Fruit fly (Drosophila melanogaster) whole organism, embryonic: Measurements from ENCODE around the gene Tsp33B.
A peak's percentile ranks its signal among the peaks of the same experiment; 100 is the strongest.

Source experiments
- Adf1 ChIP-seq: fragments of 200-800 bp; sonication (Bioruptor generic); IDR thresholded peaks from 2 replicates; pipeline ENCODE4 v1.3.6; 2022; ENCODE audit warnings: missing biosample characterization, missing genetic modification characterization
- CG11504 ChIP-seq: fragments of 200-800 bp; sonication (Bioruptor generic); optimal IDR thresholded peaks from 3 replicates; lab custom pipeline; 2019; ENCODE audit warnings: missing biosample characterization, mild to moderate bottlenecking, missing genetic modification characterization, moderate library complexity
- CG12744 ChIP-seq: fragments of 200-800 bp; sonication (Bioruptor generic); optimal IDR thresholded peaks from 2 replicates; lab custom pipeline; 2016; ENCODE audit warnings: missing biosample characterization, missing genetic modification characterization
- CG12942 ChIP-seq: fragments of 200-800 bp; sonication (Bioruptor generic); optimal IDR thresholded peaks from 3 replicates; lab custom pipeline; 2016; ENCODE audit warnings: missing biosample characterization, missing genetic modification characterization
- CG13894 ChIP-seq: fragments of 200-800 bp; sonication (Bioruptor generic); optimal IDR thresholded peaks from 3 replicates; lab custom pipeline; 2018; ENCODE audit warnings: missing biosample characterization, mild to moderate bottlenecking, missing genetic modification characterization, moderate library complexity
- CG14860 ChIP-seq: fragments of 200-800 bp; sonication (Bioruptor generic); IDR thresholded peaks from 3 replicates; pipeline ENCODE4 v1.3.6; 2022; ENCODE audit warnings: missing biosample characterization, missing genetic modification characterization; ENCODE audit not compliant: partially characterized antibody
- CG15514 ChIP-seq: fragments of 200-800 bp; sonication (Bioruptor generic); optimal IDR thresholded peaks from 3 replicates; lab custom pipeline; 2017; ENCODE audit warnings: missing biosample characterization, missing genetic modification characterization, mild to moderate bottlenecking, moderate library complexity, missing genetic modification reagents
- CG16779 ChIP-seq: fragments of 200-800 bp; sonication (Bioruptor generic); IDR thresholded peaks from 2 replicates; pipeline ENCODE4 v1.3.6; 2022; ENCODE audit warnings: missing biosample characterization, missing genetic modification characterization
- CG18476 ChIP-seq: fragments of 200-800 bp; sonication (Bioruptor generic); optimal IDR thresholded peaks from 2 replicates; lab custom pipeline; 2016; ENCODE audit warnings: missing biosample characterization, mild to moderate bottlenecking, missing genetic modification characterization
- CG18599 ChIP-seq: fragments of 200-800 bp; sonication (Bioruptor generic); optimal IDR thresholded peaks from 3 replicates; lab custom pipeline; 2017; ENCODE audit warnings: missing biosample characterization, missing genetic modification characterization, mild to moderate bottlenecking, moderate library complexity, missing genetic modification reagents
- CG18764 ChIP-seq: fragments of 200-800 bp; sonication (Bioruptor generic); optimal IDR thresholded peaks from 3 replicates; lab custom pipeline; 2016; ENCODE audit warnings: missing biosample characterization, missing genetic modification characterization
- CG2120 ChIP-seq: fragments of 200-800 bp; sonication (Bioruptor generic); optimal IDR thresholded peaks from 3 replicates; lab custom pipeline; 2016; ENCODE audit warnings: missing biosample characterization, missing genetic modification characterization
- CG30020 ChIP-seq: fragments of 200-800 bp; optimal IDR thresholded peaks from 2 replicates; lab custom pipeline; 2019; ENCODE audit warnings: missing biosample characterization, mild to moderate bottlenecking, missing genetic modification characterization, moderate library complexity
- CG32772 ChIP-seq: fragments of 200-800 bp; sonication (Bioruptor generic); IDR thresholded peaks from 2 replicates; pipeline ENCODE4 v1.3.6; 2022; ENCODE audit warnings: missing biosample characterization, missing genetic modification characterization
- CG33557 ChIP-seq: fragments of 200-800 bp; sonication (Bioruptor generic); optimal IDR thresholded peaks from 2 replicates; lab custom pipeline; 2019; ENCODE audit warnings: missing biosample characterization, mild to moderate bottlenecking, missing genetic modification characterization, moderate library complexity
- CG3838 ChIP-seq: fragments of 200-800 bp; sonication (Bioruptor generic); optimal IDR thresholded peaks from 3 replicates; lab custom pipeline; 2016; ENCODE audit warnings: missing biosample characterization, missing genetic modification characterization
- CG3995 ChIP-seq: fragments of 200-800 bp; sonication (Bioruptor generic); optimal IDR thresholded peaks from 3 replicates; lab custom pipeline; 2016; ENCODE audit warnings: missing biosample characterization, missing genetic modification characterization
- CG7556 ChIP-seq: fragments of 200-800 bp; sonication (Bioruptor generic); optimal IDR thresholded peaks from 2 replicates; lab custom pipeline; 2017; ENCODE audit warnings: missing biosample characterization, mild to moderate bottlenecking, missing genetic modification characterization
- CG7839 ChIP-seq: fragments of 200-800 bp; sonication (Bioruptor generic); optimal IDR thresholded peaks from 3 replicates; lab custom pipeline; 2018; ENCODE audit warnings: missing biosample characterization, mild to moderate bottlenecking, missing genetic modification characterization, moderate library complexity
- CkIIα-i1 ChIP-seq: fragments of 200-800 bp; sonication (Bioruptor generic); IDR thresholded peaks from 2 replicates; pipeline ENCODE4 v1.3.6; 2022; ENCODE audit warnings: missing biosample characterization, missing genetic modification characterization
- CrebB ChIP-seq: fragments of 200-800 bp; sonication (Bioruptor generic); optimal IDR thresholded peaks from 3 replicates; lab custom pipeline; 2018; ENCODE audit warnings: missing biosample characterization, mild to moderate bottlenecking, missing genetic modification characterization
- Dp ChIP-seq: fragments of 200-800 bp; sonication (Bioruptor generic); optimal IDR thresholded peaks from 2 replicates; lab custom pipeline; 2018; ENCODE audit warnings: missing biosample characterization, mild to moderate bottlenecking, missing genetic modification characterization, moderate library complexity
- Ets65A ChIP-seq: fragments of 200-800 bp; sonication (Bioruptor generic); peaks from one replicate; lab custom pipeline; 2016; ENCODE audit warnings: missing biosample characterization, missing genetic modification characterization
- Fer1 ChIP-seq: fragments of 200-800 bp; sonication (Bioruptor generic); optimal IDR thresholded peaks from 2 replicates; lab custom pipeline; 2017; ENCODE audit warnings: missing biosample characterization, mild to moderate bottlenecking, missing genetic modification characterization
- Gug ChIP-seq: fragments of 200-800 bp; sonication (Bioruptor generic); IDR thresholded peaks from 4 replicates; pipeline ENCODE4 v1.3.6; 2022; ENCODE audit warnings: missing biosample characterization, missing genetic modification characterization
- Lhr ChIP-seq: fragments of 200-800 bp; sonication (Bioruptor generic); optimal IDR thresholded peaks from 3 replicates; lab custom pipeline; 2017; ENCODE audit warnings: mild to moderate bottlenecking, missing biosample characterization, missing genetic modification reagents, missing genetic modification characterization
- Med ChIP-seq: fragments of 200-800 bp; sonication (Bioruptor generic); peaks from one replicate; lab custom pipeline; 2016; ENCODE audit warnings: missing biosample characterization, missing genetic modification characterization, mild to moderate bottlenecking, inconsistent platforms, moderate library complexity
- Meics ChIP-seq: fragments of 200-800 bp; sonication (Bioruptor generic); optimal IDR thresholded peaks from 2 replicates; lab custom pipeline; 2017; ENCODE audit warnings: missing biosample characterization, mild to moderate bottlenecking, missing genetic modification characterization
- Rfx ChIP-seq: fragments of 200-800 bp; sonication (Bioruptor generic); IDR thresholded peaks from 2 replicates; pipeline ENCODE4 v1.3.6; 2022; ENCODE audit warnings: missing biosample characterization, missing genetic modification characterization
- Spps ChIP-seq: fragments of 200-800 bp; sonication (Bioruptor generic); optimal IDR thresholded peaks from 2 replicates; lab custom pipeline; 2018; ENCODE audit warnings: missing biosample characterization, mild to moderate bottlenecking, missing genetic modification characterization
- Sry-δ ChIP-seq: fragments of 200-800 bp; sonication (Bioruptor generic); optimal IDR thresholded peaks from 2 replicates; lab custom pipeline; 2016; ENCODE audit warnings: missing biosample characterization, missing genetic modification characterization
- abd-A ChIP-seq: fragments of 200-800 bp; sonication (Bioruptor generic); optimal IDR thresholded peaks from 3 replicates; lab custom pipeline; 2019; ENCODE audit warnings: missing biosample characterization, mild to moderate bottlenecking, missing genetic modification characterization, moderate library complexity
- chm ChIP-seq: fragments of 200-800 bp; sonication (Bioruptor generic); IDR thresholded peaks from 2 replicates; pipeline ENCODE4 v1.3.6; 2022; ENCODE audit warnings: missing biosample characterization, missing genetic modification characterization
- crc ChIP-seq: fragments of 200-800 bp; sonication (Bioruptor generic); optimal IDR thresholded peaks from 2 replicates; lab custom pipeline; 2016; ENCODE audit warnings: missing biosample characterization, missing genetic modification characterization
- crp ChIP-seq, 2 experiments: fragments of 200-800 bp; sonication (Bioruptor generic); optimal IDR thresholded peaks; 2 replicates in 1 of 2; 3 replicates in 1 of 2; lab custom pipeline; 2017; ENCODE audit warnings: missing biosample characterization in 2 of 2, missing genetic modification characterization in 2 of 2, mild to moderate bottlenecking in 1 of 2, moderate library complexity in 1 of 2
- fd102C ChIP-seq: fragments of 200-800 bp; sonication (Bioruptor generic); optimal IDR thresholded peaks from 2 replicates; lab custom pipeline; 2018; ENCODE audit warnings: missing biosample characterization, mild to moderate bottlenecking, missing genetic modification characterization, moderate library complexity
- gem ChIP-seq: fragments of 200-800 bp; sonication (Bioruptor generic); optimal IDR thresholded peaks from 2 replicates; lab custom pipeline; 2019; ENCODE audit warnings: missing biosample characterization, mild to moderate bottlenecking, missing genetic modification characterization, moderate library complexity
- grau ChIP-seq: fragments of 200-800 bp; optimal IDR thresholded peaks from 3 replicates; lab custom pipeline; 2019; ENCODE audit warnings: missing biosample characterization, mild to moderate bottlenecking, missing genetic modification characterization, moderate library complexity
- hkb ChIP-seq, 2 experiments: fragments of 200-800 bp in 1 of 2; fragments of >200 bp in 1 of 2; sonication (Bioruptor generic) in 1 of 2; IDR thresholded peaks in 1 of 2; optimal IDR thresholded peaks in 1 of 2; 2 replicates each; pipeline versions ENCODE4 v1.3.6 to Lab custom; 2017 to 2022; ENCODE audit warnings: missing biosample characterization in 1 of 2, missing genetic modification characterization in 1 of 2
- lab ChIP-seq: fragments of 200-800 bp; sonication (Bioruptor generic); optimal IDR thresholded peaks from 3 replicates; lab custom pipeline; 2017; ENCODE audit warnings: missing biosample characterization, missing genetic modification characterization, mild to moderate bottlenecking, moderate library complexity, missing genetic modification reagents
- lmd ChIP-seq: fragments of 200-800 bp; sonication (Bioruptor generic); IDR thresholded peaks from 2 replicates; pipeline ENCODE4 v1.3.6; 2022; ENCODE audit warnings: missing biosample characterization, missing genetic modification characterization
- onecut ChIP-seq: fragments of 200-800 bp; sonication (Bioruptor generic); IDR thresholded peaks from 2 replicates; pipeline ENCODE4 v1.3.6; 2022; ENCODE audit warnings: missing biosample characterization, missing genetic modification characterization
- psq ChIP-seq: fragments of 200-800 bp; sonication (Bioruptor generic); optimal IDR thresholded peaks from 2 replicates; lab custom pipeline; 2017; ENCODE audit warnings: missing biosample characterization, missing genetic modification characterization
- row ChIP-seq: fragments of 200-800 bp; sonication (Bioruptor generic); IDR thresholded peaks from 3 replicates; pipeline ENCODE4 v1.3.6; 2022; ENCODE audit warnings: missing biosample characterization, missing genetic modification characterization
- seq ChIP-seq: fragments of 200-800 bp; sonication (Bioruptor generic); IDR thresholded peaks from 2 replicates; pipeline ENCODE4 v1.3.6; 2022; ENCODE audit warnings: missing biosample characterization, missing genetic modification characterization

Gene Tsp33B

dm6 chr2L:11829277-11829676 lies 37.1 kb upstream of the Tsp33B start, which contains the start of gene esc (continued):
- peak; percentile 59 for TF ChIP-seq Sry-δ (GFP tag; lab: Kevin White, UChicago)
- no peak for TF ChIP-seq CG16779 (GFP tag; lab: Robert Waterston, UW)
- TF ChIP-seq CG12744 (GFP tag; lab: Kevin White, UChicago): peak; percentile 15
- TF ChIP-seq CkIIα-i1 (GFP tag; lab: Robert Waterston, UW): no peak
- TF ChIP-seq crp (GFP tag; optimal IDR thresholded peaks at IDR 0.05; lab: Kevin White, UChicago): peak in 1 of 2 experiments; percentile 25

- no peak for TF ChIP-seq Spps (tag; lab: Kevin White, UChicago)
- no peak for TF ChIP-seq CG30020 (tag; lab: Kevin White, UChicago)
- TF ChIP-seq Gug (GFP tag; lab: Robert Waterston, UW): no peak
- TF ChIP-seq CG15514: peak; percentile 1
- TF ChIP-seq CG18476 (GFP tag; lab: Kevin White, UChicago): peak; percentile 59
- TF ChIP-seq abd-A (tag; lab: Kevin White, UChicago): peak; percentile 69
- peak; percentile 3 for TF ChIP-seq CG7839
- peak; percentile 25 for TF ChIP-seq Ets65A (GFP tag; lab: Kevin White, UChicago)
- no peak for TF ChIP-seq CG3995 (GFP tag; lab: Kevin White, UChicago)
- 0 out of 2 replicates have a peak, but pooled peaks have one; percentile 11 for TF ChIP-seq Adf1 (GFP tag; lab: Robert Waterston, UW)
- TF ChIP-seq Med (GFP tag; lab: Kevin White, UChicago): peak; percentile 70
- no peak for TF ChIP-seq CG18764 (GFP tag; lab: Kevin White, UChicago)
- peak; percentile 55 for TF ChIP-seq CG13894 (tag; lab: Kevin White, UChicago)
- no peak for TF ChIP-seq CG3838
- peak; percentile 9; the same call in 1 of the 2 replicates for TF ChIP-seq Rfx (GFP tag; lab: Robert Waterston, UW)
- peak; percentile 5 for TF ChIP-seq CG7556 (GFP tag; lab: Kevin White, UChicago)
- TF ChIP-seq crp (GFP tag; optimal IDR thresholded peaks at IDR 0.05; lab: Kevin White, UChicago): no peak
- no peak for TF ChIP-seq crc (GFP tag; lab: Kevin White, UChicago)
- TF ChIP-seq Fer1 (GFP tag; lab: Kevin White, UChicago): peak; percentile 28
- no peak for TF ChIP-seq chm (GFP tag; lab: Robert Waterston, UW)
- peak; percentile 26 for TF ChIP-seq lab (GFP tag; lab: Kevin White, UChicago)
- TF ChIP-seq psq (GFP tag; lab: Kevin White, UChicago): no peak
- TF ChIP-seq CG32772 (GFP tag; lab: Robert Waterston, UW): no peak
- peak; percentile 72 for TF ChIP-seq row (GFP tag; lab: Robert Waterston, UW)
- TF ChIP-seq Meics: peak; percentile 4
- TF ChIP-seq CG2120: peak; percentile 52
- TF ChIP-seq CG14860 (GFP tag; lab: Robert Waterston, UW): no peak
- TF ChIP-seq CrebB (tag; lab: Kevin White, UChicago): no peak
- peak; percentile 70 for TF ChIP-seq onecut (GFP tag; lab: Robert Waterston, UW)
- TF ChIP-seq CG12942 (GFP tag; lab: Kevin White, UChicago): no peak
- peak; percentile 83 for TF ChIP-seq hkb (optimal IDR thresholded peaks at IDR 0.05; lab: Kevin White, UChicago)
- TF ChIP-seq hkb (GFP tag; IDR thresholded peaks at IDR 0.05; lab: Robert Waterston, UW): no peak
- TF ChIP-seq CG18599 (GFP tag; lab: Kevin White, UChicago): peak; percentile 35
- no peak for TF ChIP-seq CG33557 (GFP tag; lab: Kevin White, UChicago)
- TF ChIP-seq seq: no peak
- TF ChIP-seq grau (tag; lab: Kevin White, UChicago): peak; percentile 28
- TF ChIP-seq Dp: no peak
- TF ChIP-seq gem (tag; lab: Kevin White, UChicago): peak; percentile 15
- TF ChIP-seq lmd (GFP tag; lab: Robert Waterston, UW): 0 out of 2 replicates have a peak, but pooled peaks have one; percentile 6
- TF ChIP-seq CG11504 (tag; lab: Kevin White, UChicago): peak; percentile 31
- no peak for TF ChIP-seq fd102C (GFP tag; lab: Kevin White, UChicago)
- no peak for TF ChIP-seq Lhr
These were observed 31.5 kb upstream of the Tsp33B start for dm6 chr2L:11823470-11824162.
